Worm (Caenorhabditis elegans): Measurements from ENCODE around the gene ceh-57.

- TF ChIP-seq nhr-76 (tag; optimal IDR thresholded peaks at IDR 0.05) (no peak), elt-1 (tag; optimal IDR thresholded peaks at IDR 0.05) (no peak), nhr-77 (tag; optimal IDR thresholded peaks at IDR 0.05) (no peak), elt-2 (tag; optimal IDR thresholded peaks at IDR 0.05) (no peak)
Observed at ce11 chrII:10369547-10370028, 2.5 kb upstream of the ceh-57 start, which contains the start of gene ceh-58.
